Worm (Caenorhabditis elegans): ENCODE measurements around the gene grl-14.

ce11 chrV:20870633-20871032 lies 45.3 kb downstream of the grl-14 start:
- TF ChIP-seq pha-4 (GFP tag; IDR thresholded peaks at IDR 0.05) (no peak), pha-4 (tag; optimal IDR thresholded peaks at IDR 0.05) (no peak), hlh-30 (tag; optimal IDR thresholded peaks at IDR 0.05; ENCODE audit: insufficient read depth) (no peak), nhr-111 (GFP tag; optimal IDR thresholded peaks at IDR 0.05) (no peak), skn-1 (tag; optimal IDR thresholded peaks at IDR 0.05) (no peak)

Data from whole organism, L4 larva.